Worm (Caenorhabditis elegans) whole organism, midembryonic: ENCODE data around the gene R07B7.2.

Experiments
- T22C8.4 ChIP-seq: fragments of 200-800 bp; sonication (Bioruptor generic); IDR thresholded peaks from 2 replicates; pipeline ENCODE4 v1.3.6; 2022; ENCODE audit warnings: missing genetic modification characterization, missing compliant biosample characterization
- flt-1 ChIP-seq: fragments of 200-800 bp; sonication (Bioruptor generic); IDR thresholded peaks from 2 replicates; pipeline ENCODE4 v1.3.6; 2022; ENCODE audit warnings: missing genetic modification characterization, missing compliant biosample characterization
- med-1 ChIP-seq: sonication (generic microtip); optimal IDR thresholded peaks from 2 replicates; lab custom pipeline; 2017; ENCODE audit warnings: missing genetic modification characterization, mild to moderate bottlenecking, missing compliant biosample characterization, antibody characterized with exemption, missing genetic modification reagents; ENCODE audit not compliant: insufficient read depth

ce11 chrV:12065859-12066258 is 6.3 kb upstream of the R07B7.2 start:
- TF ChIP-seq flt-1 (GFP tag; lab: Robert Waterston, UW) (no peak), T22C8.4 (GFP tag; lab: Robert Waterston, UW) (no peak), med-1 (GFP tag; lab: Kevin White, UChicago) (no peak)
